Fruit fly (Drosophila melanogaster) whole organism, embryonic: ENCODE measurements around the gene shi.

Source experiments
- Ada2b ChIP-seq: fragments of 200-800 bp; sonication (Bioruptor generic); IDR thresholded peaks from 2 replicates; pipeline ENCODE4 v1.3.6; 2022; ENCODE audit warnings: missing biosample characterization, missing genetic modification characterization
- BEAF-32 ChIP-seq: fragments of 200-800 bp; sonication (Bioruptor generic); optimal IDR thresholded peaks from 3 replicates; lab custom pipeline; 2017; ENCODE audit warnings: missing biosample characterization, missing genetic modification characterization, mild to moderate bottlenecking, moderate library complexity, missing genetic modification reagents
- CG10321 ChIP-seq: fragments of 200-800 bp; sonication (Bioruptor generic); IDR thresholded peaks from 2 replicates; pipeline ENCODE4 v1.3.6; 2022; ENCODE audit warnings: missing biosample characterization, missing genetic modification characterization
- CG12769 ChIP-seq: fragments of 200-800 bp; sonication (Bioruptor generic); optimal IDR thresholded peaks from 2 replicates; lab custom pipeline; 2019; ENCODE audit warnings: missing biosample characterization, mild to moderate bottlenecking, missing genetic modification characterization, moderate library complexity
- CG13287 ChIP-seq: fragments of 200-800 bp; sonication (Bioruptor generic); IDR thresholded peaks from 2 replicates; pipeline ENCODE4 v1.3.6; 2022; ENCODE audit warnings: missing biosample characterization, missing genetic modification characterization; ENCODE audit not compliant: partially characterized antibody
- CG13624 ChIP-seq: fragments of 200-800 bp; sonication (Bioruptor generic); optimal IDR thresholded peaks from 2 replicates; lab custom pipeline; 2016; ENCODE audit warnings: missing biosample characterization, missing genetic modification characterization
- CG15011 ChIP-seq: fragments of 200-800 bp; sonication (Bioruptor generic); optimal IDR thresholded peaks from 3 replicates; lab custom pipeline; 2018; ENCODE audit warnings: missing biosample characterization, mild to moderate bottlenecking, missing genetic modification characterization
- CG1529 ChIP-seq: fragments of 200-800 bp; sonication (Bioruptor generic); optimal IDR thresholded peaks from 3 replicates; lab custom pipeline; 2018; ENCODE audit warnings: missing biosample characterization, missing genetic modification characterization
- CG15514 ChIP-seq: fragments of 200-800 bp; sonication (Bioruptor generic); optimal IDR thresholded peaks from 3 replicates; lab custom pipeline; 2017; ENCODE audit warnings: missing biosample characterization, missing genetic modification characterization, mild to moderate bottlenecking, moderate library complexity, missing genetic modification reagents
- CG17612 ChIP-seq: fragments of 200-800 bp; sonication (Bioruptor generic); IDR thresholded peaks from 2 replicates; pipeline ENCODE4 v1.3.6; 2022; ENCODE audit warnings: missing biosample characterization, missing genetic modification characterization
- CG2120 ChIP-seq: fragments of 200-800 bp; sonication (Bioruptor generic); optimal IDR thresholded peaks from 3 replicates; lab custom pipeline; 2016; ENCODE audit warnings: missing biosample characterization, missing genetic modification characterization
- CG2129 ChIP-seq: fragments of 200-800 bp; sonication (Bioruptor generic); IDR thresholded peaks from 2 replicates; pipeline ENCODE4 v1.3.6; 2022; ENCODE audit warnings: missing biosample characterization, missing genetic modification characterization; ENCODE audit not compliant: partially characterized antibody
- CG2678 ChIP-seq: fragments of 200-800 bp; sonication (Bioruptor generic); optimal IDR thresholded peaks from 3 replicates; lab custom pipeline; 2019; ENCODE audit warnings: missing biosample characterization, mild to moderate bottlenecking, missing genetic modification characterization, moderate library complexity
- CG2889 ChIP-seq: fragments of 200-800 bp; sonication (Bioruptor generic); IDR thresholded peaks from 3 replicates; pipeline ENCODE4 v1.3.6; 2022; ENCODE audit warnings: missing biosample characterization, missing genetic modification characterization
- CG31224 ChIP-seq: fragments of 200-800 bp; sonication (Bioruptor generic); IDR thresholded peaks from 2 replicates; pipeline ENCODE4 v1.3.6; 2022; ENCODE audit warnings: missing biosample characterization, missing genetic modification characterization
- CG31441 ChIP-seq: fragments of 200-800 bp; sonication (Bioruptor generic); IDR thresholded peaks from 2 replicates; pipeline ENCODE4 v1.3.6; 2022; ENCODE audit warnings: missing biosample characterization, missing genetic modification characterization
- CG3847 ChIP-seq: fragments of 200-800 bp; sonication (Bioruptor generic); IDR thresholded peaks from 2 replicates; pipeline ENCODE4 v1.3.6; 2022; ENCODE audit warnings: missing biosample characterization, missing genetic modification characterization
- CG4328 ChIP-seq: fragments of 200-800 bp; sonication (Bioruptor generic); optimal IDR thresholded peaks from 3 replicates; lab custom pipeline; 2017; ENCODE audit warnings: missing biosample characterization, missing genetic modification reagents, missing genetic modification characterization
- CG4820 ChIP-seq: fragments of 200-800 bp; sonication (Bioruptor generic); optimal IDR thresholded peaks from 3 replicates; lab custom pipeline; 2016; ENCODE audit warnings: missing biosample characterization, missing genetic modification characterization
- CG5245 ChIP-seq: fragments of 200-800 bp; sonication (Bioruptor generic); optimal IDR thresholded peaks from 3 replicates; lab custom pipeline; 2016; ENCODE audit warnings: missing biosample characterization, missing genetic modification characterization
- CG6654 ChIP-seq: fragments of 200-800 bp; sonication (Bioruptor generic); optimal IDR thresholded peaks from 2 replicates; lab custom pipeline; 2017; ENCODE audit warnings: missing biosample characterization, mild to moderate bottlenecking, missing genetic modification characterization
- CG7745 ChIP-seq: fragments of 200-800 bp; sonication (Bioruptor generic); optimal IDR thresholded peaks from 2 replicates; lab custom pipeline; 2018; ENCODE audit warnings: missing biosample characterization, mild to moderate bottlenecking, missing genetic modification characterization, moderate library complexity
- CG7987 ChIP-seq: fragments of 200-800 bp; sonication (Bioruptor generic); optimal IDR thresholded peaks from 2 replicates; lab custom pipeline; 2018; ENCODE audit warnings: missing biosample characterization, mild to moderate bottlenecking, missing genetic modification characterization, moderate library complexity
- Dbx ChIP-seq: fragments of 200-800 bp; sonication (Bioruptor generic); IDR thresholded peaks from 3 replicates; pipeline ENCODE4 v1.3.6; 2022; ENCODE audit warnings: missing biosample characterization, missing genetic modification characterization
- Dll ChIP-seq: fragments of 200-800 bp; sonication (Bioruptor generic); IDR thresholded peaks from 4 replicates; pipeline ENCODE4 v1.3.6; 2022; ENCODE audit warnings: missing biosample characterization, missing genetic modification characterization; ENCODE audit not compliant: partially characterized antibody
- E2f1 ChIP-seq: fragments of 200-800 bp; sonication (Bioruptor generic); IDR thresholded peaks from 2 replicates; pipeline ENCODE4 v1.3.6; 2022; ENCODE audit warnings: missing biosample characterization, missing genetic modification characterization
- E2f2 ChIP-seq: fragments of 200-800 bp; sonication (Bioruptor generic); IDR thresholded peaks from 2 replicates; pipeline ENCODE4 v1.3.6; 2022; ENCODE audit warnings: missing biosample characterization, missing genetic modification characterization
- ERR ChIP-seq: fragments of 200-800 bp; sonication (Bioruptor generic); optimal IDR thresholded peaks from 2 replicates; lab custom pipeline; 2016; ENCODE audit warnings: missing biosample characterization, missing genetic modification characterization
- Elba2 ChIP-seq: fragments of 200-800 bp; sonication (Bioruptor generic); optimal IDR thresholded peaks from 3 replicates; lab custom pipeline; 2016; ENCODE audit warnings: missing biosample characterization, missing genetic modification characterization
- Fer3 ChIP-seq: fragments of 200-800 bp; sonication (Bioruptor generic); optimal IDR thresholded peaks from 2 replicates; lab custom pipeline; 2018; ENCODE audit warnings: missing biosample characterization, mild to moderate bottlenecking, missing genetic modification characterization, moderate library complexity
- Hr3 ChIP-seq: fragments of 200-800 bp; sonication (Bioruptor generic); optimal IDR thresholded peaks from 3 replicates; lab custom pipeline; 2016; ENCODE audit warnings: missing biosample characterization, missing genetic modification characterization
- Lim3 ChIP-seq: fragments of 200-800 bp; sonication (Bioruptor generic); IDR thresholded peaks from 2 replicates; pipeline ENCODE4 v1.3.6; 2022; ENCODE audit warnings: missing biosample characterization, missing genetic modification characterization
- Lpt ChIP-seq: fragments of >200 bp; optimal IDR thresholded peaks from 2 replicates; lab custom pipeline; 2018; ENCODE audit warnings: missing biosample characterization, missing genetic modification characterization
- Med ChIP-seq: fragments of 200-800 bp; sonication (Bioruptor generic); peaks from one replicate; lab custom pipeline; 2016; ENCODE audit warnings: missing biosample characterization, missing genetic modification characterization, mild to moderate bottlenecking, inconsistent platforms, moderate library complexity
- Mrtf ChIP-seq: fragments of 200-800 bp; sonication (Bioruptor generic); IDR thresholded peaks from 3 replicates; pipeline ENCODE4 v1.3.6; 2022; ENCODE audit warnings: missing biosample characterization, missing genetic modification characterization
- Nf-YA ChIP-seq: fragments of 200-800 bp; sonication (Bioruptor generic); IDR thresholded peaks from 2 replicates; pipeline ENCODE4 v1.3.6; 2022; ENCODE audit warnings: missing biosample characterization, missing genetic modification characterization
- Ravus ChIP-seq: fragments of 200-800 bp; sonication (Bioruptor generic); IDR thresholded peaks from 2 replicates; pipeline ENCODE4 v1.3.6; 2022; ENCODE audit warnings: missing biosample characterization, missing genetic modification characterization
- TFAM ChIP-seq: fragments of 200-800 bp; sonication (Bioruptor generic); optimal IDR thresholded peaks from 2 replicates; lab custom pipeline; 2017; ENCODE audit warnings: missing biosample characterization, missing genetic modification characterization, inconsistent platforms
- Tbp ChIP-seq: fragments of >200 bp; optimal IDR thresholded peaks from 2 replicates; lab custom pipeline; 2018; ENCODE audit warnings: missing biosample characterization, missing genetic modification characterization
- dysf ChIP-seq: fragments of 200-800 bp; sonication (Bioruptor generic); IDR thresholded peaks from 3 replicates; pipeline ENCODE4 v1.3.6; 2022; ENCODE audit warnings: missing biosample characterization, missing genetic modification characterization
- en ChIP-seq: fragments of 200-800 bp; sonication (Bioruptor generic); optimal IDR thresholded peaks from 2 replicates; lab custom pipeline; 2016; ENCODE audit warnings: missing biosample characterization, missing genetic modification characterization
- esg ChIP-seq: fragments of 200-800 bp; sonication (Bioruptor generic); conservative IDR thresholded peaks from 2 replicates; pipeline ENCODE4 v1.3.6; 2022; ENCODE audit warnings: missing biosample characterization, missing genetic modification characterization
- fd102C ChIP-seq: fragments of 200-800 bp; sonication (Bioruptor generic); optimal IDR thresholded peaks from 2 replicates; lab custom pipeline; 2018; ENCODE audit warnings: missing biosample characterization, mild to moderate bottlenecking, missing genetic modification characterization, moderate library complexity
- gcm2 ChIP-seq: fragments of 200-800 bp; sonication (Bioruptor generic); optimal IDR thresholded peaks from 2 replicates; lab custom pipeline; 2016; ENCODE audit warnings: missing biosample characterization, missing genetic modification characterization
- hbn ChIP-seq: fragments of 200-800 bp; sonication (Bioruptor generic); IDR thresholded peaks from 2 replicates; pipeline ENCODE4 v1.3.6; 2022; ENCODE audit warnings: missing biosample characterization, missing genetic modification characterization; ENCODE audit not compliant: partially characterized antibody
- mam ChIP-seq: fragments of 200-800 bp; sonication (Bioruptor generic); optimal IDR thresholded peaks from 3 replicates; lab custom pipeline; 2016; ENCODE audit warnings: missing biosample characterization, missing genetic modification characterization
- pho ChIP-seq: fragments of 200-800 bp; sonication (Bioruptor generic); optimal IDR thresholded peaks from 2 replicates; lab custom pipeline; 2016; ENCODE audit warnings: missing biosample characterization, missing genetic modification characterization
- salm ChIP-seq: fragments of 200-800 bp; sonication (Bioruptor generic); optimal IDR thresholded peaks from 2 replicates; lab custom pipeline; 2018; ENCODE audit warnings: missing biosample characterization, mild to moderate bottlenecking, missing genetic modification characterization
- sens ChIP-seq: fragments of 200-800 bp; sonication (Bioruptor generic); peaks from one replicate; lab custom pipeline; 2016; ENCODE audit warnings: missing biosample characterization, missing genetic modification characterization
- sr ChIP-seq: fragments of 200-800 bp; sonication (Bioruptor generic); IDR thresholded peaks from 3 replicates; pipeline ENCODE4 v1.3.6; 2022; ENCODE audit warnings: missing biosample characterization, missing genetic modification characterization
- zfh1 ChIP-seq: fragments of 200-800 bp; sonication (Bioruptor generic); IDR thresholded peaks from 3 replicates; pipeline ENCODE4 v1.3.6; 2022; ENCODE audit warnings: missing biosample characterization, missing genetic modification characterization

The shi gene

dm6 chrX:15891606-15892345 lies at the start of gene shi (continued):
- no peak for TF ChIP-seq CG1529 (GFP tag; lab: Kevin White, UChicago)
- TF ChIP-seq E2f1, result no peak
- no peak for TF ChIP-seq CG2889
- peak; percentile 83 for TF ChIP-seq CG2129 (GFP tag; lab: Robert Waterston, UW)
- TF ChIP-seq TFAM (GFP tag; lab: Kevin White, UChicago), result no peak
- peak; percentile 89 for TF ChIP-seq Med (GFP tag; lab: Kevin White, UChicago)
- peak; percentile 9 for TF ChIP-seq Fer3
- TF ChIP-seq CG2120, result peak; percentile 48
- no peak for TF ChIP-seq ERR (GFP tag; lab: Kevin White, UChicago)
- no peak for TF ChIP-seq sr (GFP tag; lab: Robert Waterston, UW)
- TF ChIP-seq CG6654 (GFP tag; lab: Kevin White, UChicago), result no peak
- no peak for TF ChIP-seq CG10321 (GFP tag; lab: Robert Waterston, UW)
- peak; percentile 60 for TF ChIP-seq CG15514
- peak; percentile 88 for TF ChIP-seq sens
- TF ChIP-seq CG31441 (GFP tag; lab: Robert Waterston, UW), result no peak
- no peak for TF ChIP-seq Mrtf (GFP tag; lab: Robert Waterston, UW)
- TF ChIP-seq en (GFP tag; lab: Kevin White, UChicago), result no peak
- no peak for TF ChIP-seq CG4820 (GFP tag; lab: Kevin White, UChicago)
- TF ChIP-seq CG7987, result no peak
- no peak for TF ChIP-seq Ada2b
- no peak for TF ChIP-seq CG31224 (GFP tag; lab: Robert Waterston, UW)
- no peak for TF ChIP-seq Lpt
- TF ChIP-seq Nf-YA (GFP tag; lab: Robert Waterston, UW), result 0 out of 2 replicates have a peak, but pooled peaks have one; percentile 18
- peak; percentile 19 for TF ChIP-seq CG13624
- no peak for TF ChIP-seq gcm2
- TF ChIP-seq fd102C, result no peak
- TF ChIP-seq CG13287 (GFP tag; lab: Robert Waterston, UW), result peak; percentile 96
- TF ChIP-seq dysf, result no peak
- peak; percentile 6 for TF ChIP-seq mam
- no peak for TF ChIP-seq CG2678
- TF ChIP-seq esg (GFP tag; lab: Robert Waterston, UW), result no peak
- TF ChIP-seq E2f2, result no peak; the same call in 1 of the 2 replicates
- no peak for TF ChIP-seq CG3847
- TF ChIP-seq CG15011 (GFP tag; lab: Kevin White, UChicago), result no peak
- TF ChIP-seq pho, result peak; percentile 33
- TF ChIP-seq CG7745 (tag; lab: Kevin White, UChicago), result no peak
- TF ChIP-seq salm (tag; lab: Kevin White, UChicago), result no peak
- TF ChIP-seq Dbx (GFP tag; lab: Robert Waterston, UW), result peak; percentile 61; the same call in 2 of the 3 replicates
- TF ChIP-seq BEAF-32 (GFP tag; lab: Kevin White, UChicago), result peak; percentile 98
- TF ChIP-seq CG17612 (GFP tag; lab: Robert Waterston, UW), result no peak
- TF ChIP-seq Tbp (GFP tag; lab: Kevin White, UChicago), result no peak
- TF ChIP-seq CG5245 (GFP tag; lab: Kevin White, UChicago), result no peak
- TF ChIP-seq Lim3 (GFP tag; lab: Robert Waterston, UW), result no peak
- peak; percentile 96 for TF ChIP-seq hbn (GFP tag; lab: Robert Waterston, UW)
- no peak for TF ChIP-seq zfh1 (GFP tag; lab: Robert Waterston, UW)
- peak; percentile 65 for TF ChIP-seq Elba2 (GFP tag; lab: Kevin White, UChicago)
- peak; percentile 46 for TF ChIP-seq CG12769 (tag; lab: Kevin White, UChicago)
- no peak for TF ChIP-seq Hr3 (GFP tag; lab: Kevin White, UChicago)
- peak; percentile 95 for TF ChIP-seq Dll
- TF ChIP-seq CG4328 (GFP tag; lab: Kevin White, UChicago), result no peak
- TF ChIP-seq Ravus (GFP tag; lab: Robert Waterston, UW), result no peak
